Fruit fly (Drosophila melanogaster) whole organism, pupa: Measurements from ENCODE around the gene tsh.

ENCODE experiments used
- CG32121 ChIP-seq: fragments of 200-800 bp; sonication (Bioruptor generic); IDR thresholded peaks from 2 replicates; pipeline ENCODE4 v1.3.6; 2022; ENCODE audit warnings: missing biosample characterization, missing genetic modification characterization
- Pif1A ChIP-seq: fragments of 200-800 bp; sonication (Bioruptor generic); optimal IDR thresholded peaks from 3 replicates; lab custom pipeline; 2016; ENCODE audit warnings: missing biosample characterization, missing genetic modification characterization
- Pif1B ChIP-seq: fragments of 200-800 bp; sonication (Bioruptor generic); optimal IDR thresholded peaks from 3 replicates; lab custom pipeline; 2016; ENCODE audit warnings: missing biosample characterization, missing genetic modification characterization
- rn ChIP-seq: fragments of 200-800 bp; sonication (Bioruptor generic); IDR thresholded peaks from 2 replicates; pipeline ENCODE4 v1.3.6; 2022; ENCODE audit warnings: missing biosample characterization, missing genetic modification characterization

DNA sequence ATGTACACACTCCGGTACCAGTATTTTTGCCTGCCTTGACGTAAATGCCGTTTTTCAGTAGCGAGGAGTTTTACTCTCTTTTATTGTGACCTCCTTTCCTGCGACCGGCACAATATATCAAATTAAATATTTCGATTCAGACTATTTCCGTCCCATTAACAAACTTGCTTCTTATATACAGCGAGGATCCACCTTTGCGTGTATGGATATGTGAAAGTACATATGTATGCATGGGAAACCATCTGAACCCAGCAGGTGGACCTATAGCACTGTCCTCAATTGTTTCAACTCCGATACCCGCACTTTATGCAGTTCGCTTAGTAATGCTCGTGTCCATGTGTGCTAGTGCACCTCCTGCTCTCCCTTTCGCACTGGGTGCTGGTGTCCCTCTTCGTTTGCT lies 18.9 kb downstream of the tsh start:
- TF ChIP-seq CG32121 (GFP tag; lab: Robert Waterston, UW): no peak
- peak; percentile 61 for TF ChIP-seq Pif1A (GFP tag; lab: Kevin White, UChicago)
- TF ChIP-seq Pif1B: no peak
- no peak for TF ChIP-seq rn (GFP tag; lab: Robert Waterston, UW)
